3 fruit fly cellular contexts compared by ENCODE assay signal in genomic region chr2L:299038-299437, dm6.
TF ChIP-seq lines count a peak whose summit lies in the region.

No protein-coding gene starts in this region.

- no peak for TF ChIP-seq CTCF in whole organism, embryonic (GFP tag; optimal IDR thresholded peaks at IDR 0.05; lab: Kevin White, UChicago)

TF ChIP-seq in Kc167, 6 proteins besides CTCF, POLR2A, EP300 and RAD21:
- TF ChIP-seq insv (optimal IDR thresholded peaks at IDR 0.05; lab: Kevin White, UChicago) = no peak
- TF ChIP-seq ttk (optimal IDR thresholded peaks at IDR 0.05; lab: Kevin White, UChicago) = peak; percentile 67

TF ChIP-seq in whole organism, embryonic, 481 proteins besides CTCF, POLR2A, EP300 and RAD21:
- TF ChIP-seq peb (GFP tag; IDR thresholded peaks at IDR 0.05; lab: Robert Waterston, UW) (no peak), Med (GFP tag; lab: Kevin White, UChicago) (peak; percentile 52), CG6254 (GFP tag; optimal IDR thresholded peaks at IDR 0.05; lab: Kevin White, UChicago) (no peak), croc (GFP tag; conservative IDR thresholded peaks at IDR 0.05; lab: Robert Waterston, UW) (no peak)

TF ChIP-seq in whole organism, prepupa, 60 proteins besides CTCF, POLR2A, EP300 and RAD21:
- TF ChIP-seq svp (GFP tag; lab: Kevin White, UChicago) (peak; percentile 2), eg (GFP tag; IDR thresholded peaks at IDR 0.05; lab: Robert Waterston, UW) (no peak)
